Fruit fly (Drosophila melanogaster) whole organism, embryonic: ENCODE results near the gene CG5079.

ENCODE experiments used
- Adf1 ChIP-seq: fragments of 200-800 bp; sonication (Bioruptor generic); IDR thresholded peaks from 2 replicates; pipeline ENCODE4 v1.3.6; 2022; ENCODE audit warnings: missing biosample characterization, missing genetic modification characterization
- Antp ChIP-seq: fragments of 200-800 bp; sonication (Bioruptor generic); optimal IDR thresholded peaks from 3 replicates; lab custom pipeline; 2016; ENCODE audit warnings: missing biosample characterization, missing genetic modification characterization
- CG10147 ChIP-seq: fragments of 200-800 bp; sonication (Bioruptor generic); optimal IDR thresholded peaks from 2 replicates; lab custom pipeline; 2019; ENCODE audit warnings: missing biosample characterization, mild to moderate bottlenecking, missing genetic modification characterization, moderate library complexity
- CG10431 ChIP-seq: fragments of 200-800 bp; sonication (Bioruptor generic); optimal IDR thresholded peaks from 3 replicates; lab custom pipeline; 2018; ENCODE audit warnings: missing biosample characterization, mild to moderate bottlenecking, missing genetic modification characterization
- CG10654 ChIP-seq: fragments of 200-800 bp; sonication (Bioruptor generic); optimal IDR thresholded peaks from 2 replicates; lab custom pipeline; 2016; ENCODE audit warnings: missing biosample characterization, missing genetic modification characterization
- CG11398 ChIP-seq: fragments of 200-800 bp; sonication (Bioruptor generic); optimal IDR thresholded peaks from 2 replicates; lab custom pipeline; 2016; ENCODE audit warnings: missing biosample characterization, missing genetic modification characterization
- CG11504 ChIP-seq: fragments of 200-800 bp; sonication (Bioruptor generic); optimal IDR thresholded peaks from 3 replicates; lab custom pipeline; 2019; ENCODE audit warnings: missing biosample characterization, mild to moderate bottlenecking, missing genetic modification characterization, moderate library complexity
- CG12659 ChIP-seq: fragments of 200-800 bp; sonication (Bioruptor generic); optimal IDR thresholded peaks from 3 replicates; lab custom pipeline; 2017; ENCODE audit warnings: mild to moderate bottlenecking, missing biosample characterization, missing genetic modification reagents, missing genetic modification characterization
- CG12769 ChIP-seq: fragments of 200-800 bp; sonication (Bioruptor generic); optimal IDR thresholded peaks from 2 replicates; lab custom pipeline; 2019; ENCODE audit warnings: missing biosample characterization, mild to moderate bottlenecking, missing genetic modification characterization, moderate library complexity
- CG13424 ChIP-seq: fragments of 200-800 bp; sonication (Bioruptor generic); optimal IDR thresholded peaks from 2 replicates; lab custom pipeline; 2019; ENCODE audit warnings: missing biosample characterization, mild to moderate bottlenecking, missing genetic modification characterization, moderate library complexity
- CG13894 ChIP-seq: fragments of 200-800 bp; sonication (Bioruptor generic); optimal IDR thresholded peaks from 3 replicates; lab custom pipeline; 2018; ENCODE audit warnings: missing biosample characterization, mild to moderate bottlenecking, missing genetic modification characterization, moderate library complexity
- CG15479 ChIP-seq: fragments of 200-800 bp; sonication (Bioruptor generic); optimal IDR thresholded peaks from 3 replicates; lab custom pipeline; 2019; ENCODE audit warnings: missing biosample characterization, mild to moderate bottlenecking, missing genetic modification characterization, moderate library complexity
- CG17359 ChIP-seq: fragments of 200-800 bp; sonication (Bioruptor generic); optimal IDR thresholded peaks from 3 replicates; lab custom pipeline; 2018; ENCODE audit warnings: missing biosample characterization, mild to moderate bottlenecking, missing genetic modification characterization, moderate library complexity
- CG17361 ChIP-seq: fragments of 200-800 bp; sonication (Bioruptor generic); IDR thresholded peaks from 3 replicates; pipeline ENCODE4 v1.3.6; 2022; ENCODE audit warnings: missing biosample characterization, missing genetic modification characterization
- CG17568 ChIP-seq: fragments of 200-800 bp; sonication (Bioruptor generic); optimal IDR thresholded peaks from 2 replicates; lab custom pipeline; 2018; ENCODE audit warnings: missing biosample characterization, mild to moderate bottlenecking, missing genetic modification characterization, moderate library complexity
- CG18599 ChIP-seq: fragments of 200-800 bp; sonication (Bioruptor generic); optimal IDR thresholded peaks from 3 replicates; lab custom pipeline; 2017; ENCODE audit warnings: missing biosample characterization, missing genetic modification characterization, mild to moderate bottlenecking, moderate library complexity, missing genetic modification reagents
- CG2202 ChIP-seq: fragments of 200-800 bp; sonication (Bioruptor generic); optimal IDR thresholded peaks from 2 replicates; lab custom pipeline; 2018; ENCODE audit warnings: missing biosample characterization, mild to moderate bottlenecking, missing genetic modification characterization
- CG2875 ChIP-seq: fragments of 200-800 bp; sonication (Bioruptor generic); optimal IDR thresholded peaks from 2 replicates; lab custom pipeline; 2017; ENCODE audit warnings: missing biosample characterization, mild to moderate bottlenecking, missing genetic modification characterization, missing genetic modification reagents
- CG4424 ChIP-seq: fragments of 200-800 bp; sonication (Bioruptor generic); optimal IDR thresholded peaks from 3 replicates; lab custom pipeline; 2016; ENCODE audit warnings: missing biosample characterization, missing genetic modification characterization
- CG6272 ChIP-seq: fragments of 200-800 bp; sonication (Bioruptor generic); IDR thresholded peaks from 2 replicates; pipeline ENCODE4 v1.3.6; 2022; ENCODE audit warnings: missing biosample characterization, missing genetic modification characterization
- CG6791 ChIP-seq: fragments of 200-800 bp; sonication (Bioruptor generic); IDR thresholded peaks from 3 replicates; pipeline ENCODE4 v1.3.6; 2022; ENCODE audit warnings: missing biosample characterization, missing genetic modification characterization; ENCODE audit not compliant: partially characterized antibody
- CG8089 ChIP-seq: fragments of 200-800 bp; sonication (Bioruptor generic); optimal IDR thresholded peaks from 3 replicates; lab custom pipeline; 2016; ENCODE audit warnings: missing biosample characterization, missing genetic modification characterization
- CG9215 ChIP-seq: fragments of 200-800 bp; sonication (Bioruptor generic); IDR thresholded peaks from 2 replicates; pipeline ENCODE4 v1.3.6; 2022; ENCODE audit warnings: missing biosample characterization, missing genetic modification characterization
- CkIIα-i1 ChIP-seq: fragments of 200-800 bp; sonication (Bioruptor generic); IDR thresholded peaks from 2 replicates; pipeline ENCODE4 v1.3.6; 2022; ENCODE audit warnings: missing biosample characterization, missing genetic modification characterization
- Deaf1 ChIP-seq: fragments of 200-800 bp; optimal IDR thresholded peaks from 3 replicates; lab custom pipeline; 2019; ENCODE audit warnings: missing biosample characterization, mild to moderate bottlenecking, missing genetic modification characterization, moderate library complexity
- HLH4C ChIP-seq: fragments of 200-800 bp; sonication (Bioruptor generic); IDR thresholded peaks from 3 replicates; pipeline ENCODE4 v1.3.6; 2022; ENCODE audit warnings: missing biosample characterization, missing genetic modification characterization; ENCODE audit not compliant: partially characterized antibody
- HLHmδ ChIP-seq: fragments of 200-800 bp; sonication (Bioruptor generic); optimal IDR thresholded peaks from 2 replicates; lab custom pipeline; 2018; ENCODE audit warnings: missing biosample characterization, mild to moderate bottlenecking, missing genetic modification characterization, moderate library complexity
- Lhr ChIP-seq: fragments of 200-800 bp; sonication (Bioruptor generic); optimal IDR thresholded peaks from 3 replicates; lab custom pipeline; 2017; ENCODE audit warnings: mild to moderate bottlenecking, missing biosample characterization, missing genetic modification reagents, missing genetic modification characterization
- Lpt ChIP-seq: fragments of >200 bp; optimal IDR thresholded peaks from 2 replicates; lab custom pipeline; 2018; ENCODE audit warnings: missing biosample characterization, missing genetic modification characterization
- MTF-1 ChIP-seq: fragments of 200-800 bp; sonication (Bioruptor generic); optimal IDR thresholded peaks from 2 replicates; lab custom pipeline; 2018; ENCODE audit warnings: missing biosample characterization, mild to moderate bottlenecking, missing genetic modification characterization, borderline replicate concordance
- Med ChIP-seq: fragments of 200-800 bp; sonication (Bioruptor generic); peaks from one replicate; lab custom pipeline; 2016; ENCODE audit warnings: missing biosample characterization, missing genetic modification characterization, mild to moderate bottlenecking, inconsistent platforms, moderate library complexity
- Neu2 ChIP-seq: fragments of 200-800 bp; sonication (Bioruptor generic); optimal IDR thresholded peaks from 3 replicates; lab custom pipeline; 2016; ENCODE audit warnings: missing biosample characterization, missing genetic modification characterization, borderline replicate concordance
- Nf-YB ChIP-seq: fragments of 200-800 bp; sonication (Bioruptor generic); optimal IDR thresholded peaks from 3 replicates; lab custom pipeline; 2019; ENCODE audit warnings: missing biosample characterization, mild to moderate bottlenecking, missing genetic modification characterization, moderate library complexity
- Optix ChIP-seq: fragments of 200-800 bp; sonication (Bioruptor generic); IDR thresholded peaks from 3 replicates; pipeline ENCODE4 v1.3.6; 2022; ENCODE audit warnings: missing biosample characterization, missing genetic modification characterization
- Trl ChIP-seq, 3 experiments: fragments of >200 bp in 2 of 3; fragments of 200-800 bp in 1 of 3; sonication (Bioruptor generic) in 1 of 3; optimal IDR thresholded peaks; 2 replicates in 1 of 3; 3 replicates in 2 of 3; lab custom pipeline; 2016 to 2017; ENCODE audit warnings: missing biosample characterization in 1 of 3, missing genetic modification characterization in 1 of 3
- Vsx1 ChIP-seq: fragments of 200-800 bp; sonication (Bioruptor generic); optimal IDR thresholded peaks from 2 replicates; lab custom pipeline; 2017; ENCODE audit warnings: missing biosample characterization, mild to moderate bottlenecking, missing genetic modification characterization, missing genetic modification reagents
- YL-1 ChIP-seq: fragments of 200-800 bp; sonication (Bioruptor generic); optimal IDR thresholded peaks from 3 replicates; lab custom pipeline; 2017; ENCODE audit warnings: missing biosample characterization, mild to moderate bottlenecking, missing genetic modification characterization
- bbx ChIP-seq: fragments of 200-800 bp; sonication (Bioruptor generic); IDR thresholded peaks from 2 replicates; pipeline ENCODE4 v1.3.6; 2022; ENCODE audit warnings: missing biosample characterization, missing genetic modification characterization; ENCODE audit not compliant: partially characterized antibody
- gfzf ChIP-seq: fragments of 200-800 bp; sonication (Bioruptor generic); optimal IDR thresholded peaks from 2 replicates; lab custom pipeline; 2016; ENCODE audit warnings: missing biosample characterization, mild to moderate bottlenecking, missing genetic modification characterization, moderate library complexity
- grn ChIP-seq: fragments of 200-800 bp; sonication (Bioruptor generic); optimal IDR thresholded peaks from 3 replicates; lab custom pipeline; 2017; ENCODE audit warnings: missing biosample characterization, missing genetic modification characterization
- jigr1 ChIP-seq: fragments of 200-800 bp; sonication (Bioruptor generic); IDR thresholded peaks from 3 replicates; pipeline ENCODE4 v1.3.6; 2022; ENCODE audit warnings: missing biosample characterization, missing genetic modification characterization
- kay ChIP-seq: fragments of 200-800 bp; sonication (Bioruptor generic); optimal IDR thresholded peaks from 2 replicates; lab custom pipeline; 2016; ENCODE audit warnings: missing biosample characterization, missing genetic modification characterization
- nerfin-2 ChIP-seq: fragments of 200-800 bp; sonication (Bioruptor generic); IDR thresholded peaks from 2 replicates; pipeline ENCODE4 v1.3.6; 2022; ENCODE audit warnings: missing biosample characterization, missing genetic modification characterization; ENCODE audit not compliant: partially characterized antibody
- pros ChIP-seq: fragments of 200-800 bp; sonication (Bioruptor generic); optimal IDR thresholded peaks from 3 replicates; lab custom pipeline; 2019; ENCODE audit warnings: missing biosample characterization, mild to moderate bottlenecking, missing genetic modification characterization, moderate library complexity
- ro ChIP-seq: fragments of 200-800 bp; sonication (Bioruptor generic); IDR thresholded peaks from 2 replicates; pipeline ENCODE4 v1.3.6; 2022; ENCODE audit warnings: missing biosample characterization, missing genetic modification characterization
- sim ChIP-seq: fragments of 200-800 bp; sonication (Bioruptor generic); IDR thresholded peaks from 2 replicates; pipeline ENCODE4 v1.3.6; 2022; ENCODE audit warnings: missing biosample characterization, missing genetic modification characterization
- slp2 ChIP-seq: fragments of 200-800 bp; sonication (Bioruptor generic); optimal IDR thresholded peaks from 2 replicates; lab custom pipeline; 2016; ENCODE audit warnings: missing biosample characterization, missing genetic modification characterization
- sob ChIP-seq: fragments of 200-800 bp; sonication (Bioruptor generic); IDR thresholded peaks from 2 replicates; pipeline ENCODE4 v1.3.6; 2022; ENCODE audit warnings: missing biosample characterization, missing genetic modification characterization
- usp ChIP-seq: fragments of >200 bp; optimal IDR thresholded peaks from 2 replicates; lab custom pipeline; 2017; ENCODE audit warnings: missing biosample characterization, missing genetic modification characterization
- wdn ChIP-seq: fragments of 200-800 bp; sonication (Bioruptor generic); IDR thresholded peaks from 2 replicates; pipeline ENCODE4 v1.3.6; 2022; ENCODE audit warnings: missing biosample characterization, missing genetic modification characterization

The CG5079 gene

DNA sequence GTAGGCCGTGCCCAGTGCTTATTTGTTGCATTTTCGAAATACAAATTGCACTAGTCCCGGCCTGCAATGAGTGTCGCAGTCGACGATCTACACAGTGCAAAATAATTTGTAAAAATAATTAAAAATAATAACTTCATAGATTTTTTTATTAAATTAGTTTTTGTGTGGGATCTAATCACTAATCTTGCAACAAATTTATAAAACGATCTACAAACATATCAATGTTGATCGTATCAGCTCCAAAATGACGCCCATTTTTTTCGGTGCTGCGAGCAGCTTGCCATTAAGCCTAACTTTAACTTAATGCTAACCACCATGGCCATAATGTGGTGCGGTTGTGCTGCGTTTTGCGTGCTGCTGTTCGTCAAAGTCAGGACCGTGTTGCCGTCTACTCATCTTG lies 37.9 kb downstream of the CG5079 start:
- no peak for TF ChIP-seq sim (GFP tag; lab: Robert Waterston, UW)
- TF ChIP-seq wdn (GFP tag; lab: Robert Waterston, UW) = 0 out of 2 replicates have a peak, but pooled peaks have one; percentile 12
- no peak for TF ChIP-seq ro (GFP tag; lab: Robert Waterston, UW)
- no peak for TF ChIP-seq CG10431 (GFP tag; lab: Kevin White, UChicago)
- TF ChIP-seq CG15479 (GFP tag; lab: Kevin White, UChicago) = no peak
- no peak for TF ChIP-seq CG9215 (GFP tag; lab: Robert Waterston, UW)
- TF ChIP-seq Nf-YB (GFP tag; lab: Kevin White, UChicago) = no peak
- no peak for TF ChIP-seq Med
- TF ChIP-seq CkIIα-i1 = no peak
- no peak for TF ChIP-seq CG12769 (tag; lab: Kevin White, UChicago)
- TF ChIP-seq gfzf (GFP tag; lab: Kevin White, UChicago) = no peak
- TF ChIP-seq CG11504 (tag; lab: Kevin White, UChicago) = no peak
- TF ChIP-seq CG17568 (GFP tag; lab: Kevin White, UChicago) = no peak
- TF ChIP-seq Trl (optimal IDR thresholded peaks at IDR 0.05; lab: Kevin White, UChicago) = no peak
- TF ChIP-seq Trl (GFP tag; optimal IDR thresholded peaks at IDR 0.05; lab: Kevin White, UChicago) = no peak
- no peak for TF ChIP-seq Adf1 (GFP tag; lab: Robert Waterston, UW)
- TF ChIP-seq CG10654 (GFP tag; lab: Kevin White, UChicago) = no peak
- TF ChIP-seq CG2875 (GFP tag; lab: Kevin White, UChicago) = no peak
- TF ChIP-seq kay (GFP tag; lab: Kevin White, UChicago) = no peak
- peak; percentile 5 for TF ChIP-seq CG18599 (GFP tag; lab: Kevin White, UChicago)
- no peak for TF ChIP-seq CG2202 (tag; lab: Kevin White, UChicago)
- no peak for TF ChIP-seq HLHmδ
- 0 out of 2 replicates have a peak, but pooled peaks have one; percentile 12 for TF ChIP-seq sob (GFP tag; lab: Robert Waterston, UW)
- no peak for TF ChIP-seq Neu2 (GFP tag; lab: Kevin White, UChicago)
- no peak for TF ChIP-seq HLH4C
- TF ChIP-seq CG8089 = no peak
- TF ChIP-seq CG13894 (tag; lab: Kevin White, UChicago) = no peak
- no peak for TF ChIP-seq MTF-1
- peak; percentile 38 for TF ChIP-seq CG17359 (tag; lab: Kevin White, UChicago)
- TF ChIP-seq CG4424 = peak; percentile 23
- TF ChIP-seq Optix (GFP tag; lab: Robert Waterston, UW) = no peak
- TF ChIP-seq CG13424 (tag; lab: Kevin White, UChicago) = no peak
- TF ChIP-seq YL-1 = no peak
- no peak for TF ChIP-seq pros
- no peak for TF ChIP-seq CG12659
- no peak for TF ChIP-seq Lhr (GFP tag; lab: Kevin White, UChicago)
- no peak for TF ChIP-seq CG6272 (GFP tag; lab: Robert Waterston, UW)
- no peak for TF ChIP-seq CG17361 (GFP tag; lab: Robert Waterston, UW)
- no peak for TF ChIP-seq usp (GFP tag; lab: Kevin White, UChicago)
- no peak for TF ChIP-seq slp2 (GFP tag; lab: Kevin White, UChicago)
- TF ChIP-seq grn (GFP tag; lab: Kevin White, UChicago) = no peak
- no peak for TF ChIP-seq Lpt
- TF ChIP-seq nerfin-2 = 0 out of 2 replicates have a peak, but pooled peaks have one; percentile 0
- TF ChIP-seq CG11398 (GFP tag; lab: Kevin White, UChicago) = no peak
- TF ChIP-seq CG10147 (GFP tag; lab: Kevin White, UChicago) = no peak
- no peak for TF ChIP-seq CG6791 (GFP tag; lab: Robert Waterston, UW)
- no peak for TF ChIP-seq bbx (GFP tag; lab: Robert Waterston, UW)
- TF ChIP-seq Vsx1 (GFP tag; lab: Kevin White, UChicago) = no peak
- TF ChIP-seq Antp (GFP tag; lab: Kevin White, UChicago) = no peak
- TF ChIP-seq Deaf1 = no peak
- no peak for TF ChIP-seq jigr1 (GFP tag; lab: Robert Waterston, UW)
